Fruit fly (Drosophila melanogaster) whole organism, prepupa: Measurements from ENCODE around the gene CG42570.

Source experiments
- Blimp-1 ChIP-seq: fragments of 200-800 bp; sonication (Bioruptor generic); optimal IDR thresholded peaks from 3 replicates; lab custom pipeline; 2017; ENCODE audit warnings: missing biosample characterization, missing genetic modification characterization, mild to moderate bottlenecking, moderate library complexity, missing genetic modification reagents
- CG11902 ChIP-seq: fragments of 200-800 bp; sonication (Bioruptor generic); optimal IDR thresholded peaks from 3 replicates; lab custom pipeline; 2016; ENCODE audit warnings: missing biosample characterization, missing genetic modification characterization
- CG15336 ChIP-seq: fragments of 200-800 bp; sonication (Bioruptor generic); IDR thresholded peaks from 2 replicates; pipeline ENCODE4 v1.3.6; 2022; ENCODE audit warnings: missing biosample characterization, missing genetic modification characterization
- CG1621 ChIP-seq: fragments of 200-800 bp; sonication (Bioruptor generic); optimal IDR thresholded peaks from 3 replicates; lab custom pipeline; 2018; ENCODE audit warnings: missing biosample characterization, mild to moderate bottlenecking, missing genetic modification characterization
- CG3032 ChIP-seq: fragments of 200-800 bp; optimal IDR thresholded peaks from 2 replicates; lab custom pipeline; 2019; ENCODE audit warnings: missing biosample characterization, mild to moderate bottlenecking, missing genetic modification characterization, moderate library complexity
- CG31627 ChIP-seq: fragments of 200-800 bp; sonication (Bioruptor generic); optimal IDR thresholded peaks from 3 replicates; lab custom pipeline; 2016; ENCODE audit warnings: missing biosample characterization, missing genetic modification characterization
- CG34406 ChIP-seq: fragments of 200-800 bp; sonication (Bioruptor generic); optimal IDR thresholded peaks from 3 replicates; lab custom pipeline; 2016; ENCODE audit warnings: missing biosample characterization, missing genetic modification characterization
- CG3919 ChIP-seq: fragments of 200-800 bp; sonication (Bioruptor generic); optimal IDR thresholded peaks from 3 replicates; lab custom pipeline; 2016; ENCODE audit warnings: missing biosample characterization, missing genetic modification characterization
- CG6163 ChIP-seq: fragments of 200-800 bp; sonication (Bioruptor generic); IDR thresholded peaks from 3 replicates; pipeline ENCODE4 v1.3.6; 2022; ENCODE audit warnings: missing biosample characterization, missing genetic modification characterization
- CG6276 ChIP-seq: fragments of 200-800 bp; sonication (Bioruptor generic); optimal IDR thresholded peaks from 2 replicates; lab custom pipeline; 2017; ENCODE audit warnings: missing biosample characterization, mild to moderate bottlenecking, missing genetic modification characterization
- CG6792 ChIP-seq: fragments of 200-800 bp; sonication (Bioruptor generic); optimal IDR thresholded peaks from 3 replicates; lab custom pipeline; 2016; ENCODE audit warnings: missing biosample characterization, missing genetic modification characterization
- CG6808 ChIP-seq: fragments of 200-800 bp; sonication (Bioruptor generic); optimal IDR thresholded peaks from 3 replicates; lab custom pipeline; 2017; ENCODE audit warnings: missing biosample characterization, missing genetic modification characterization, mild to moderate bottlenecking, moderate library complexity, missing genetic modification reagents
- CG6854 ChIP-seq: fragments of 200-800 bp; sonication (Bioruptor generic); optimal IDR thresholded peaks from 2 replicates; lab custom pipeline; 2017; ENCODE audit warnings: missing biosample characterization, mild to moderate bottlenecking, missing genetic modification characterization
- CG7368 ChIP-seq: fragments of 200-800 bp; sonication (Bioruptor generic); optimal IDR thresholded peaks from 3 replicates; lab custom pipeline; 2016; ENCODE audit warnings: missing biosample characterization, missing genetic modification characterization
- Eip78C ChIP-seq: fragments of 200-800 bp; sonication (Bioruptor generic); peaks from one replicate; lab custom pipeline; 2016; ENCODE audit warnings: missing biosample characterization, missing genetic modification characterization
- Ets21C ChIP-seq: fragments of 200-800 bp; sonication (Bioruptor generic); optimal IDR thresholded peaks from 3 replicates; lab custom pipeline; 2016; ENCODE audit warnings: missing biosample characterization, missing genetic modification characterization
- Hr39 ChIP-seq: fragments of 200-800 bp; sonication (Bioruptor generic); optimal IDR thresholded peaks from 2 replicates; lab custom pipeline; 2016; ENCODE audit warnings: missing biosample characterization, missing genetic modification characterization
- Met ChIP-seq: fragments of 200-800 bp; sonication (Bioruptor generic); optimal IDR thresholded peaks from 3 replicates; lab custom pipeline; 2016; ENCODE audit warnings: missing biosample characterization, missing genetic modification characterization
- OdsH ChIP-seq: fragments of 200-800 bp; sonication (Bioruptor generic); optimal IDR thresholded peaks from 3 replicates; lab custom pipeline; 2016; ENCODE audit warnings: missing biosample characterization, missing genetic modification characterization
- Smox ChIP-seq: fragments of 200-800 bp; sonication (Bioruptor generic); optimal IDR thresholded peaks from 3 replicates; lab custom pipeline; 2016; ENCODE audit warnings: missing biosample characterization, missing genetic modification characterization
- acj6 ChIP-seq: fragments of 200-800 bp; sonication (Bioruptor generic); optimal IDR thresholded peaks from 3 replicates; lab custom pipeline; 2016; ENCODE audit warnings: missing biosample characterization, missing genetic modification characterization
- cyc ChIP-seq: fragments of 200-800 bp; sonication (Bioruptor generic); optimal IDR thresholded peaks from 3 replicates; lab custom pipeline; 2016; ENCODE audit warnings: missing biosample characterization, missing genetic modification characterization
- eg ChIP-seq: fragments of 200-800 bp; sonication (Bioruptor generic); IDR thresholded peaks from 3 replicates; pipeline ENCODE4 v1.3.6; 2022; ENCODE audit warnings: missing biosample characterization, missing genetic modification characterization
- fkh ChIP-seq: fragments of 200-800 bp; sonication (Bioruptor generic); optimal IDR thresholded peaks from 3 replicates; lab custom pipeline; 2017; ENCODE audit warnings: missing biosample characterization, mild to moderate bottlenecking, missing genetic modification characterization, moderate library complexity
- lz ChIP-seq: fragments of 200-800 bp; sonication (Bioruptor generic); optimal IDR thresholded peaks from 3 replicates; lab custom pipeline; 2016; ENCODE audit warnings: missing biosample characterization, missing genetic modification characterization
- pdm3 ChIP-seq: fragments of 200-800 bp; sonication (Bioruptor generic); optimal IDR thresholded peaks from 3 replicates; lab custom pipeline; 2016; ENCODE audit warnings: missing biosample characterization, missing genetic modification characterization
- spab ChIP-seq: fragments of 200-800 bp; sonication (Bioruptor generic); optimal IDR thresholded peaks from 2 replicates; lab custom pipeline; 2017; ENCODE audit warnings: missing biosample characterization, mild to moderate bottlenecking, missing genetic modification characterization, missing genetic modification reagents
- svp ChIP-seq: fragments of 200-800 bp; sonication (Bioruptor generic); peaks from one replicate; lab custom pipeline; 2016; ENCODE audit warnings: missing biosample characterization, missing genetic modification characterization
- vri ChIP-seq: fragments of 200-800 bp; sonication (Bioruptor generic); optimal IDR thresholded peaks from 3 replicates; lab custom pipeline; 2016; ENCODE audit warnings: missing biosample characterization, mild to moderate bottlenecking, missing genetic modification characterization

Gene CG42570

dm6 chr3L:15679420-15679819 lies 38.2 kb upstream of the CG42570 start, which contains the start of gene CG7304:
CG7304 (plus strand) TSS chr3L:15679720.
- TF ChIP-seq CG15336 (GFP tag; lab: Robert Waterston, UW) (no peak), Eip78C (GFP tag; lab: Kevin White, UChicago) (no peak), Hr39 (GFP tag; lab: Kevin White, UChicago) (no peak), CG31627 (GFP tag; lab: Kevin White, UChicago) (no peak)

- TF ChIP-seq cyc (GFP tag; lab: Kevin White, UChicago) (no peak), CG11902 (GFP tag; lab: Kevin White, UChicago) (no peak), CG34406 (GFP tag; lab: Kevin White, UChicago) (no peak), CG6163 (GFP tag; lab: Robert Waterston, UW) (no peak), CG1621 (tag; lab: Kevin White, UChicago) (no peak), Smox (GFP tag; lab: Kevin White, UChicago) (no peak), CG3919 (GFP tag; lab: Kevin White, UChicago) (no peak), pdm3 (GFP tag; lab: Kevin White, UChicago) (no peak), svp (GFP tag; lab: Kevin White, UChicago) (no peak), eg (GFP tag; lab: Robert Waterston, UW) (no peak), CG6276 (GFP tag; lab: Kevin White, UChicago) (no peak), lz (no peak), Met (no peak), CG6792 (GFP tag; lab: Kevin White, UChicago) (no peak)
Measured at dm6 chr3L:15683345-15683922, 34.2 kb upstream of the CG42570 start, which contains the start of the genes CG7579 and Pgant8. CG7579 (minus strand) TSS chr3L:15683445. Pgant8 (plus strand) TSS chr3L:15683872.

- 0 out of 3 replicates have a peak, but pooled peaks have one; percentile 29 for TF ChIP-seq CG6163 (GFP tag; lab: Robert Waterston, UW)
- TF ChIP-seq Eip78C (GFP tag; lab: Kevin White, UChicago): peak; percentile 13
- TF ChIP-seq svp (GFP tag; lab: Kevin White, UChicago): peak; percentile 39
- TF ChIP-seq CG7368 (GFP tag; lab: Kevin White, UChicago): no peak
Measured at dm6 chr3L:15684017-15684416, 33.6 kb upstream of the CG42570 start.

dm6 chr3L:15687802-15688201 lies 29.8 kb upstream of the CG42570 start, which contains the start of gene CG34452:
CG34452 (minus strand) TSS chr3L:15687902.
- TF ChIP-seq Blimp-1 (no peak), CG6808 (no peak), vri (GFP tag; lab: Kevin White, UChicago) (no peak), CG3919 (GFP tag; lab: Kevin White, UChicago) (no peak), CG7368 (GFP tag; lab: Kevin White, UChicago) (no peak), CG11902 (GFP tag; lab: Kevin White, UChicago) (no peak)

- peak; percentile 87 for TF ChIP-seq fkh (GFP tag; lab: Kevin White, UChicago)
- no peak for TF ChIP-seq CG6163 (GFP tag; lab: Robert Waterston, UW)
- no peak for TF ChIP-seq OdsH
- no peak for TF ChIP-seq CG6854 (GFP tag; lab: Kevin White, UChicago)
- TF ChIP-seq Blimp-1: no peak
- TF ChIP-seq Ets21C (GFP tag; lab: Kevin White, UChicago): no peak
Measured at dm6 chr3L:15689518-15689917, 28.1 kb upstream of the CG42570 start.

dm6 chr3L:15690711-15691591 lies 26.7 kb upstream of the CG42570 start:
- TF ChIP-seq lz (no peak), spab (no peak), fkh (GFP tag; lab: Kevin White, UChicago) (peak; percentile 60), svp (GFP tag; lab: Kevin White, UChicago) (peak; percentile 77), CG6854 (GFP tag; lab: Kevin White, UChicago) (no peak), CG3032 (tag; lab: Kevin White, UChicago) (no peak), cyc (GFP tag; lab: Kevin White, UChicago) (peak; percentile 18), acj6 (GFP tag; lab: Kevin White, UChicago) (no peak), Met (peak; percentile 68), CG7368 (GFP tag; lab: Kevin White, UChicago) (no peak)
- TF ChIP-seq, all 60 proteins: peak for 4
